Worm (Caenorhabditis elegans): ENCODE results near the gene T16G12.13.

The T16G12.13 gene

ce11 chrIII:10096525-10096972 is 35.9 kb downstream of the T16G12.13 start (continued):
- TF ChIP-seq mel-28 (tag; optimal IDR thresholded peaks at IDR 0.05; ENCODE audit: borderline replicate concordance) (no peak), hrde-1 (tag; optimal IDR thresholded peaks at IDR 0.05; ENCODE audit: borderline replicate concordance) (no peak), lsl-1 (GFP tag; optimal IDR thresholded peaks at IDR 0.05) (no peak), snpc-3.4 (tag; optimal IDR thresholded peaks at IDR 0.05) (no peak), unc-130 (GFP tag; optimal IDR thresholded peaks at IDR 0.05) (no peak), ceh-79 (tag; optimal IDR thresholded peaks at IDR 0.05) (no peak), die-1 (tag; optimal IDR thresholded peaks at IDR 0.05) (no peak), dox-1 (GFP tag; IDR thresholded peaks at IDR 0.05) (peak; percentile 78), madf-3 (GFP tag; IDR thresholded peaks at IDR 0.05) (no peak), ztf-18 (tag; optimal IDR thresholded peaks at IDR 0.05) (peak; percentile 63), ztf-28 (GFP tag; IDR thresholded peaks at IDR 0.05) (0 out of 2 replicates have a peak, but pooled peaks have one; percentile 13), aptf-3 (GFP tag; IDR thresholded peaks at IDR 0.05) (no peak), aptf-2 (GFP tag; conservative IDR thresholded peaks at IDR 0.05) (no peak), atf-7 (tag; optimal IDR thresholded peaks at IDR 0.05) (peak; percentile 63), ceh-100 (GFP tag; IDR thresholded peaks at IDR 0.05) (no peak), ZK185.1 (tag; optimal IDR thresholded peaks at IDR 0.05; ENCODE audit: poor library complexity, severe bottlenecking) (peak; percentile 33), fkh-3 (tag; optimal IDR thresholded peaks at IDR 0.05) (no peak), attf-6 (GFP tag; IDR thresholded peaks at IDR 0.05) (no peak), nhr-80 (tag; optimal IDR thresholded peaks at IDR 0.05) (peak; percentile 78), hlh-12 (tag; optimal IDR thresholded peaks at IDR 0.05) (no peak), pbrm-1 (GFP tag; IDR thresholded peaks at IDR 0.05) (peak; percentile 60; the same call in 1 of the 2 replicates), cebp-1 (GFP tag; IDR thresholded peaks at IDR 0.05) (peak; percentile 62), cebp-1 (tag; optimal IDR thresholded peaks at IDR 0.05) (peak; percentile 86), B0336.3 (GFP tag; IDR thresholded peaks at IDR 0.05) (no peak), F10E7.11 (tag; optimal IDR thresholded peaks at IDR 0.05) (no peak), B0019.2 (GFP tag; conservative IDR thresholded peaks at IDR 0.05) (no peak), madf-6 (GFP tag; IDR thresholded peaks at IDR 0.05) (no peak), efl-1 (GFP tag; optimal IDR thresholded peaks at IDR 0.05) (no peak), Y56A3A.18 (GFP tag; IDR thresholded peaks at IDR 0.05) (no peak), Y95B8A.8 (GFP tag; IDR thresholded peaks at IDR 0.05) (no peak), madf-10 (tag; optimal IDR thresholded peaks at IDR 0.05) (peak; percentile 54), zfh-2 (GFP tag; conservative IDR thresholded peaks at IDR 0.05) (peak; percentile 95), lir-1 (GFP tag; conservative IDR thresholded peaks at IDR 0.05) (0 out of 2 replicates have a peak, but pooled peaks have one; percentile 30), lin-26 (GFP tag; IDR thresholded peaks at IDR 0.05) (peak; percentile 61; the same call in 1 of the 2 replicates), Y53G8AR.9 (GFP tag; conservative IDR thresholded peaks at IDR 0.05) (peak; percentile 60; the same call in 1 of the 2 replicates), lin-40 (tag; optimal IDR thresholded peaks at IDR 0.05) (peak; percentile 90), lag-1 (GFP tag; IDR thresholded peaks at IDR 0.05) (no peak), D2030.7 (GFP tag; IDR thresholded peaks at IDR 0.05) (no peak), attf-3 (GFP tag; conservative IDR thresholded peaks at IDR 0.05) (no peak; the same call in 1 of the 2 replicates), rec-8 (tag; optimal IDR thresholded peaks at IDR 0.05) (no peak), tlf-1 (GFP tag; optimal IDR thresholded peaks at IDR 0.05) (peak; percentile 56), F57C9.4 (tag; optimal IDR thresholded peaks at IDR 0.05) (no peak), nhr-90 (tag; optimal IDR thresholded peaks at IDR 0.05) (peak; percentile 5), akir-1 (GFP tag; optimal IDR thresholded peaks at IDR 0.05) (no peak), madf-8 (GFP tag; conservative IDR thresholded peaks at IDR 0.05) (no peak), nfya-1 (tag; optimal IDR thresholded peaks at IDR 0.05; ENCODE audit: borderline replicate concordance, insufficient read depth) (no peak), hlh-26 (GFP tag; conservative IDR thresholded peaks at IDR 0.05) (no peak), egl-44 (GFP tag; IDR thresholded peaks at IDR 0.05) (no peak)

Measured in whole organism, young adult.